Worm (Caenorhabditis elegans) whole organism, L4 larva: Measurements from ENCODE around the gene F22F4.5.

ENCODE experiments used
- Y48G9A.11 ChIP-seq: fragments of 200-800 bp; sonication (Bioruptor generic); IDR thresholded peaks from 2 replicates; pipeline ENCODE4 v1.3.6; 2022; ENCODE audit warnings: missing genetic modification reagents, missing genetic modification characterization, missing compliant biosample characterization
- Y75B8A.6 ChIP-seq: fragments of 200-800 bp; sonication (Bioruptor generic); IDR thresholded peaks from 2 replicates; pipeline ENCODE4 v1.3.6; 2022; ENCODE audit warnings: missing genetic modification reagents, missing genetic modification characterization, missing compliant biosample characterization
- aha-1 ChIP-seq: fragments of 150-350 bp; peaks from one replicate; lab custom pipeline; 2014; ENCODE audit warnings: missing biosample characterization, missing genetic modification characterization
- arid-1 ChIP-seq: fragments of 200-800 bp; sonication (Bioruptor generic); conservative IDR thresholded peaks from 2 replicates; pipeline ENCODE4 v1.3.6; 2022; ENCODE audit warnings: missing genetic modification reagents, missing genetic modification characterization, missing compliant biosample characterization
- ces-1 ChIP-seq: fragments of 150-350 bp; sonication (generic microtip); optimal IDR thresholded peaks from 4 replicates; lab custom pipeline; 2014; ENCODE audit warnings: missing biosample characterization, missing genetic modification reagents, missing genetic modification characterization
- daf-12 ChIP-seq: fragments of 150-350 bp; optimal IDR thresholded peaks from 2 replicates; lab custom pipeline; 2014; ENCODE audit warnings: missing biosample characterization, missing genetic modification reagents, missing genetic modification characterization
- daf-16 ChIP-seq, 3 experiments: sonication (generic microtip); optimal IDR thresholded peaks; 2 replicates each; lab custom pipeline; 2016 to 2017; ENCODE audit warnings: missing genetic modification characterization in 3 of 3, missing genetic modification reagents in 3 of 3, mild to moderate bottlenecking in 2 of 3, missing compliant biosample characterization in 2 of 3, missing biosample characterization in 1 of 3, moderate library complexity in 1 of 3
- dmd-6 ChIP-seq: fragments of 200-800 bp; sonication (Bioruptor generic); IDR thresholded peaks from 2 replicates; pipeline ENCODE4 v1.3.6; 2022; ENCODE audit warnings: missing genetic modification reagents, missing genetic modification characterization, missing compliant biosample characterization
- dmd-8 ChIP-seq: fragments of 200-800 bp; sonication (Bioruptor generic); IDR thresholded peaks from 2 replicates; pipeline ENCODE4 v1.3.6; 2022; ENCODE audit warnings: missing genetic modification characterization, missing compliant biosample characterization
- dpl-1 ChIP-seq: fragments of 150-350 bp; optimal IDR thresholded peaks from 2 replicates; lab custom pipeline; 2014; ENCODE audit warnings: missing biosample characterization, missing genetic modification reagents, missing genetic modification characterization
- dve-1 ChIP-seq: sonication (generic microtip); optimal IDR thresholded peaks from 2 replicates; lab custom pipeline; 2017; ENCODE audit warnings: antibody characterized with exemption, mild to moderate bottlenecking, missing genetic modification characterization, missing compliant biosample characterization; ENCODE audit not compliant: insufficient read depth
- egl-27 ChIP-seq: sonication (generic microtip); optimal IDR thresholded peaks from 3 replicates; lab custom pipeline; 2017; ENCODE audit warnings: missing biosample characterization, missing genetic modification reagents, missing genetic modification characterization
- hlh-11 ChIP-seq: fragments of 200-800 bp; sonication (Bioruptor generic); optimal IDR thresholded peaks from 2 replicates; lab custom pipeline; 2018; ENCODE audit warnings: mild to moderate bottlenecking, missing genetic modification characterization, missing compliant biosample characterization
- hlh-30 ChIP-seq: sonication (generic microtip); optimal IDR thresholded peaks from 2 replicates; lab custom pipeline; 2017; ENCODE audit warnings: antibody characterized with exemption, mild to moderate bottlenecking, missing genetic modification characterization, missing compliant biosample characterization; ENCODE audit not compliant: insufficient read depth
- lin-1 ChIP-seq: fragments of 200-800 bp; sonication (Bioruptor generic); IDR thresholded peaks from 2 replicates; pipeline ENCODE4 v1.3.6; 2022; ENCODE audit warnings: missing genetic modification reagents, missing genetic modification characterization, missing compliant biosample characterization
- madf-5 ChIP-seq, 2 experiments: fragments of 200-800 bp; sonication (Bioruptor generic); IDR thresholded peaks; 2 replicates each; pipeline ENCODE4 v1.3.6; 2022; ENCODE audit warnings: missing compliant biosample characterization in 2 of 2, missing genetic modification characterization in 2 of 2
- mdl-1 ChIP-seq, 2 experiments: fragments of 150-350 bp in 1 of 2; sonication (generic microtip) in 1 of 2; optimal IDR thresholded peaks; 2 replicates each; lab custom pipeline; 2014 to 2017; ENCODE audit warnings: missing biosample characterization in 2 of 2, missing genetic modification characterization in 2 of 2
- mdt-29 ChIP-seq: fragments of 200-800 bp; sonication (Bioruptor generic); IDR thresholded peaks from 2 replicates; pipeline ENCODE4 v1.3.6; 2022; ENCODE audit warnings: missing genetic modification reagents, missing genetic modification characterization, missing compliant biosample characterization
- mep-1 ChIP-seq: fragments of 150-350 bp; sonication (generic microtip); optimal IDR thresholded peaks from 3 replicates; lab custom pipeline; 2014; ENCODE audit warnings: missing biosample characterization, missing genetic modification characterization
- mxl-2 ChIP-seq: fragments of 200-800 bp; sonication (Bioruptor generic); conservative IDR thresholded peaks from 2 replicates; pipeline ENCODE4 v1.3.6; 2022; ENCODE audit warnings: missing genetic modification reagents, missing genetic modification characterization, missing compliant biosample characterization
- mxl-3 ChIP-seq: fragments of 200-800 bp; sonication (Bioruptor generic); optimal IDR thresholded peaks from 2 replicates; lab custom pipeline; 2018; ENCODE audit warnings: mild to moderate bottlenecking, missing genetic modification characterization, missing compliant biosample characterization
- nhr-102 ChIP-seq: sonication (generic microtip); optimal IDR thresholded peaks from 2 replicates; lab custom pipeline; 2016; ENCODE audit warnings: mild to moderate bottlenecking, missing genetic modification characterization, moderate library complexity, missing compliant biosample characterization
- nhr-28 ChIP-seq: fragments of 150-350 bp; optimal IDR thresholded peaks from 2 replicates; lab custom pipeline; 2014; ENCODE audit warnings: missing biosample characterization, missing genetic modification characterization
- nhr-48 ChIP-seq: sonication (generic microtip); optimal IDR thresholded peaks from 2 replicates; lab custom pipeline; 2016; ENCODE audit warnings: mild to moderate bottlenecking, missing genetic modification characterization, missing compliant biosample characterization
- nhr-6 ChIP-seq: fragments of 150-350 bp; optimal IDR thresholded peaks from 2 replicates; lab custom pipeline; 2014; ENCODE audit warnings: missing biosample characterization, missing genetic modification characterization
- nhr-77 ChIP-seq: fragments of 150-350 bp; optimal IDR thresholded peaks from 2 replicates; lab custom pipeline; 2014; ENCODE audit warnings: missing biosample characterization, missing genetic modification characterization
- pha-4 ChIP-seq, 2 experiments: fragments of 150-350 bp in 1 of 2; fragments of 200-800 bp in 1 of 2; sonication (Bioruptor generic) in 1 of 2; IDR thresholded peaks in 1 of 2; optimal IDR thresholded peaks in 1 of 2; 2 replicates each; pipeline versions ENCODE4 v1.3.6 to Lab custom; 2014 to 2022; ENCODE audit warnings: missing genetic modification characterization in 2 of 2, missing genetic modification reagents in 2 of 2, missing biosample characterization in 1 of 2, missing compliant biosample characterization in 1 of 2
- pqm-1 ChIP-seq: sonication (generic microtip); optimal IDR thresholded peaks from 2 replicates; lab custom pipeline; 2017; ENCODE audit warnings: missing biosample characterization, missing genetic modification characterization
- tra-1 ChIP-seq: fragments of 200-800 bp; sonication (Bioruptor generic); IDR thresholded peaks from 2 replicates; pipeline ENCODE4 v1.3.6; 2022; ENCODE audit warnings: missing genetic modification reagents, missing genetic modification characterization, missing compliant biosample characterization
- unc-62 ChIP-seq, 3 experiments: fragments of 150-350 bp in 1 of 3; sonication (generic microtip); optimal IDR thresholded peaks in 2 of 3; peaks in 1 of 3; 1 replicate in 1 of 3; 2 replicates in 2 of 3; lab custom pipeline; 2014 to 2017; ENCODE audit warnings: missing biosample characterization in 3 of 3, missing genetic modification characterization in 3 of 3, missing genetic modification reagents in 3 of 3, missing genotype in 1 of 3
- vab-7 ChIP-seq: fragments of 200-800 bp; sonication (Bioruptor generic); IDR thresholded peaks from 2 replicates; pipeline ENCODE4 v1.3.6; 2022; ENCODE audit warnings: missing genetic modification reagents, missing genetic modification characterization, missing compliant biosample characterization

The F22F4.5 gene

DNA sequence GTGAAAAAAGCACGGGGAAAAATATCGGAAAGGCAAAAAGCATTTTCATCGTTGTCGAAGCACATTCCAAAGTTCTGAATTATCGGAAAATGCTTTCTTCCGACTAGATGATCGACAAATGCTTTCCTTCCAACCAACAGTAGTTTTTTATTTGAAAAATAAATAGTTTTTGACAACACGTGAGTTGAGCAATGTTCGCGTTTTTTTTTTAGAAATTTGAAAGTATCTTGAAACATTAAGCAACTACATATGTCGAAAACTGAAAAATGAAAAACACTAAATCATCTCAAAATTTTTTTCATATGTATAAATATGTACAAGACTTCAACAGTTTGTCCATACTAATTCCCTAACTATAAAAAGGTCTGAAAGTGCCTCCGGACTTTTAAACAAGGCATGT is 46.9 kb upstream of the F22F4.5 start, which contains the start of gene hsp-25:
Gene hsp-25 (minus strand): TSS at position 101 of the 400 bp plus-strand sequence.
- no peak for TF ChIP-seq Y48G9A.11 (GFP tag; lab: Robert Waterston, UW)
- TF ChIP-seq unc-62 (GFP tag; optimal IDR thresholded peaks at IDR 0.05 in 1 of 2; lab: Kevin White, UChicago): peak in 1 of 2 experiments; percentile 72
- TF ChIP-seq unc-62 (tag; optimal IDR thresholded peaks at IDR 0.05; lab: Kevin White, UChicago): no peak
- TF ChIP-seq aha-1: peak; percentile 29
- no peak for TF ChIP-seq mdt-29 (GFP tag; lab: Robert Waterston, UW)

DNA sequence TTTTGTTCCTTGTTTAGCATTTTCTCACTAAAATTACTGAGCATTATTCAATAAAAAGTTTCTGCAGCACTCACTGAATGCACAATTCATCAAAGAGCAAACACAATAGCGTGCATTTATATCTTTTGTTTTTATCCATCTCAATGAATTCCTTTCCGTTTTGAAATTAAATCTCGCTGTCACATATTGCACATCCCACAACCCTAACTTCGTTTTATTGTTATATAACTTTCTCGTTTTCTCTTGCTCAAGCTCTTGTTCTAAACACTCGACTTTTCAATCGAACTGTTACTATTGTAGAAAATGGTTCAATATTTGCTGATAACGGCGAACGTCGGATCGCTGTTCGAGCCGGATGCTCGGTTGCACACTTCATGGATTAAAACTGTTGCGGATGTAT is 38.5 kb upstream of the F22F4.5 start, which contains the start of gene ipp-5:
Gene ipp-5 (plus strand): TSS at position 301 of the 400 bp plus-strand sequence.
- TF ChIP-seq Y75B8A.6 (GFP tag; lab: Robert Waterston, UW): no peak
- TF ChIP-seq daf-12 (tag; lab: Kevin White, UChicago): no peak
- no peak for TF ChIP-seq dve-1 (tag; lab: Kevin White, UChicago)
- TF ChIP-seq pha-4 (GFP tag; IDR thresholded peaks at IDR 0.05; lab: Robert Waterston, UW): no peak
- TF ChIP-seq pha-4 (tag; optimal IDR thresholded peaks at IDR 0.05; lab: Kevin White, UChicago): no peak
- peak; percentile 33 for TF ChIP-seq aha-1

DNA sequence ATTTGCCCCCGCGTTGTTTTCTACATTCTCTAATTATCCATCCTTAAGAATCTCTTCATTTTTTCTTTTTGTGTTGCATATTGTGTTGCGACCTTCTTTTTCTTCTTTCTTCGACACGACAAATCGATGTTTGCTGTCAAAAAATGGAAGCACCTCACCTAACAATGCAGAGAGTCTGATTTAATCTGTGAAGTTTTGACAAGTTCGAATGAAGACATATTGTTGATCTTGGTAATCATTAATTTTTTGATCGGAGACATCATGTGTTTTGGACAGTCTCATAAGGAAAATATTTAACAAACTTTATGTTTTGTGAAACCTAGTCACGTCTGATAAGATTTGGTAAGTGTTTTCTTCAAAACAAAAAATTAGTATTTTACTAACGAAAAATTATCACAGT is 36.4 kb upstream of the F22F4.5 start:
- TF ChIP-seq unc-62 (GFP tag; optimal IDR thresholded peaks at IDR 0.05 in 1 of 2; lab: Kevin White, UChicago): peak in 1 of 2 experiments; percentile 98
- no peak for TF ChIP-seq unc-62 (tag; optimal IDR thresholded peaks at IDR 0.05; lab: Kevin White, UChicago)
- no peak for TF ChIP-seq hlh-30 (tag; lab: Kevin White, UChicago)
- peak; percentile 50 for TF ChIP-seq aha-1
- no peak for TF ChIP-seq mxl-3
- no peak for TF ChIP-seq egl-27 (tag; lab: Kevin White, UChicago)
- TF ChIP-seq, all 104 proteins: peak for 2

DNA sequence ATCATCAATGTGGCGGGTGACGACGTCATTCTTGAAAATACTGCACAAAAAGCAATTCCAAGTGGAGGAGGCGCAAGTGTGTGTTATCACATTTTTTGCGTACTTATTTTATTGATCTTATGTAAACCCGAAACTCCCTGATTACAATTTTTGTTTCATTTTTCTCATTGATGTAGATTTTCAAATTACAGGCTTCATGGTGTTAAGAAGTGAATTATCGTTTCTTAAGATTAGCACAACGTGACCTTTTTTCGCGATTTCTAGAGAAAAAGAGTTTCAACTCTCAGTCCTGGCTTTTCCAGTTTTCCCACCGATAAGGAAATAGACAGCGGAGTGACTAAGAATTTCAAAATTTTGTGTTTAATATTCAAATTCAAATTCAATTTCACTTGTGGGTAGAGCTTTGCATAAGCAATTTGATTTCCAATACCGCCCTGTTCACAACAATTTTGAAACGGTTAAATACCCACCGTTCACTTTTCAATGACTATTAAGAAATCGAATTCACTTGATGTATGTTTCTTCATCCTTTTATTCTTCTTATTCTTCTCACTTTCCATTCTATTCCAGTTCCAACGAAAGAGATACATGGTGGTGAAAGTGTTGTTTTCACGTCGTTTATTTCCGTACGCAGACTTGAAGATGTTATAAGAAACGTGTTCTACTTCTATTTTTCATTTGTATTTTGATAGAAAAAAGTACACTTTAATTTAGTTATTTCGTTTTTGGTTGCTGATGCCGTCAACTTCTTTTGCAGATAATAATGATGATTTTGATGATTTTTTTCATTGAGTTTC is 34.3 kb upstream of the F22F4.5 start:
- TF ChIP-seq mxl-2 (GFP tag; lab: Robert Waterston, UW) (no peak), madf-5 (GFP tag; IDR thresholded peaks at IDR 0.05; lab: Robert Waterston, UW) (no peak), nhr-6 (no peak), daf-16 (GFP tag; optimal IDR thresholded peaks at IDR 0.05; lab: Kevin White, UChicago) (no peak), daf-16 (tag; optimal IDR thresholded peaks at IDR 0.05; lab: Kevin White, UChicago) (peak; percentile 44), dpl-1 (GFP tag; lab: Kevin White, UChicago) (no peak), dmd-6 (GFP tag; lab: Robert Waterston, UW) (peak; percentile 12; the same call in 1 of the 2 replicates), unc-62 (GFP tag; optimal IDR thresholded peaks at IDR 0.05 in 1 of 2; lab: Kevin White, UChicago) (no peak), unc-62 (tag; optimal IDR thresholded peaks at IDR 0.05; lab: Kevin White, UChicago) (no peak), nhr-77 (tag; lab: Kevin White, UChicago) (no peak), dmd-8 (GFP tag; lab: Robert Waterston, UW) (no peak), tra-1 (GFP tag; lab: Robert Waterston, UW) (no peak), vab-7 (GFP tag; lab: Robert Waterston, UW) (no peak), pqm-1 (peak; percentile 38), arid-1 (GFP tag; lab: Robert Waterston, UW) (no peak), hlh-11 (tag; lab: Kevin White, UChicago) (no peak), aha-1 (peak; percentile 70)

DNA sequence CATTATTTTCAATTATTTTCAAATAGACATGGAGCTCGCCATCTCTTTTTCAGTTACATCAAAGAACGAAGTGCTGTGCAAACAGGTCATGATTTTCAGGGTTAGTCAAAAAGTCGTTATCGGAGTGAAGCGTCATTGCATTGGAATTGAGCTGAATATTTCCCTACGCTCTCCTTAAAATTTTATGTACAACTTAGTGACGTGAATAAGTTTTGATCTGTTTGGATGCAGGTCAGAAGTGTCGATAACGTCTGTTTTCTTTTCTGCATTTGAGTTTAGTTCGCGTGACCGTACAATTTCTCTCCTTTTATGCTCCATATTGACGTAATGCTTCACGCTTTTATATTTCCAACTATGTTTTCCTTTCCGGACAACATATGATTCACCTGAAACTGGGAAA is 32.3 kb upstream of the F22F4.5 start:
- TF ChIP-seq daf-12 (tag; lab: Kevin White, UChicago): no peak
- TF ChIP-seq mdl-1 (tag; optimal IDR thresholded peaks at IDR 0.05; lab: Kevin White, UChicago): peak in 1 of 2 experiments; percentile 6
- peak; percentile 15 for TF ChIP-seq nhr-102 (tag; lab: Kevin White, UChicago)
- TF ChIP-seq dpl-1 (GFP tag; lab: Kevin White, UChicago): no peak
- TF ChIP-seq nhr-48 (tag; lab: Kevin White, UChicago): peak; percentile 67
- 0 out of 2 replicates have a peak, but pooled peaks have one; percentile 32 for TF ChIP-seq lin-1
- peak; percentile 18 for TF ChIP-seq mep-1
- TF ChIP-seq tra-1 (GFP tag; lab: Robert Waterston, UW): peak; percentile 39; the same call in 1 of the 2 replicates
- no peak for TF ChIP-seq mxl-2 (GFP tag; lab: Robert Waterston, UW)
- peak; percentile 76 for TF ChIP-seq aha-1
- TF ChIP-seq ces-1 (GFP tag; lab: Kevin White, UChicago): no peak
- TF ChIP-seq pqm-1: peak; percentile 30
- TF ChIP-seq mdt-29 (GFP tag; lab: Robert Waterston, UW): no peak
- TF ChIP-seq unc-62 (GFP tag; optimal IDR thresholded peaks at IDR 0.05 in 1 of 2; lab: Kevin White, UChicago): peak in 1 of 2 experiments; percentile 58
- no peak for TF ChIP-seq unc-62 (tag; optimal IDR thresholded peaks at IDR 0.05; lab: Kevin White, UChicago)
- TF ChIP-seq hlh-11 (tag; lab: Kevin White, UChicago): peak; percentile 82
- TF ChIP-seq dve-1 (tag; lab: Kevin White, UChicago): peak; percentile 64
- peak; percentile 82 for TF ChIP-seq dmd-6 (GFP tag; lab: Robert Waterston, UW)
- no peak for TF ChIP-seq daf-16 (GFP tag; optimal IDR thresholded peaks at IDR 0.05; lab: Kevin White, UChicago)
- peak; percentile 90 for TF ChIP-seq daf-16 (tag; optimal IDR thresholded peaks at IDR 0.05; lab: Kevin White, UChicago)
- TF ChIP-seq nhr-28: peak; percentile 38
- TF ChIP-seq hlh-30 (tag; lab: Kevin White, UChicago): peak; percentile 71
